Worm (Caenorhabditis elegans): Measurements from ENCODE around the gene F53G2.2.

- TF ChIP-seq W03F9.2 (tag; optimal IDR thresholded peaks at IDR 0.05): no peak
- no peak for TF ChIP-seq dao-5 (tag; optimal IDR thresholded peaks at IDR 0.05)
Observed at ce11 chrII:2455931-2456576, 25.7 kb upstream of the F53G2.2 start.

Data from whole organism, L4/young adult.